Worm (Caenorhabditis elegans) whole organism, L2 larva: ENCODE results near the gene scvp-1.

Experiments
- crh-2 ChIP-seq: sonication (generic microtip); optimal IDR thresholded peaks from 2 replicates; lab custom pipeline; 2017; ENCODE audit warnings: missing biosample characterization, missing genetic modification characterization
- dmd-4 ChIP-seq: sonication (generic microtip); optimal IDR thresholded peaks from 2 replicates; lab custom pipeline; 2017; ENCODE audit warnings: missing biosample characterization, missing genetic modification characterization
- elt-3 ChIP-seq: sonication (generic microtip); optimal IDR thresholded peaks from 2 replicates; lab custom pipeline; 2017; ENCODE audit warnings: missing biosample characterization, missing genetic modification characterization
- fos-1 ChIP-seq: fragments of 150-350 bp; optimal IDR thresholded peaks from 2 replicates; lab custom pipeline; 2014; ENCODE audit warnings: missing biosample characterization, missing genetic modification characterization
- lin-11 ChIP-seq: fragments of 150-350 bp; sonication (generic microtip); optimal IDR thresholded peaks from 2 replicates; lab custom pipeline; 2014; ENCODE audit warnings: missing biosample characterization, missing genetic modification characterization, inconsistent platforms, mixed read lengths
- lsy-2 ChIP-seq, 2 experiments: fragments of 150-350 bp in 1 of 2; sonication (generic microtip) in 1 of 2; optimal IDR thresholded peaks; 2 replicates each; lab custom pipeline; 2014 to 2017; ENCODE audit warnings: missing biosample characterization in 2 of 2, missing genetic modification characterization in 2 of 2
- mdl-1 ChIP-seq, 2 experiments: fragments of 150-350 bp in 1 of 2; sonication (generic microtip) in 1 of 2; optimal IDR thresholded peaks; 2 replicates each; lab custom pipeline; 2017; ENCODE audit warnings: missing biosample characterization in 2 of 2, missing genetic modification characterization in 2 of 2
- nhr-25 ChIP-seq: fragments of 150-350 bp; sonication (generic microtip); optimal IDR thresholded peaks from 3 replicates; lab custom pipeline; 2014; ENCODE audit warnings: missing biosample characterization, missing genetic modification characterization
- nhr-77 ChIP-seq: fragments of 150-350 bp; optimal IDR thresholded peaks from 2 replicates; lab custom pipeline; 2014; ENCODE audit warnings: missing biosample characterization, missing genetic modification characterization
- sma-3 ChIP-seq: sonication (generic microtip); optimal IDR thresholded peaks from 2 replicates; lab custom pipeline; 2016; ENCODE audit warnings: missing genetic modification reagents, missing genetic modification characterization, missing compliant biosample characterization
- unc-62 ChIP-seq: fragments of 150-350 bp; optimal IDR thresholded peaks from 2 replicates; lab custom pipeline; 2014; ENCODE audit warnings: missing biosample characterization, missing genetic modification reagents, missing genetic modification characterization
- zag-1 ChIP-seq: fragments of 150-350 bp; optimal IDR thresholded peaks from 2 replicates; lab custom pipeline; 2014; ENCODE audit warnings: missing biosample characterization, missing genetic modification characterization
- ztf-11 ChIP-seq: sonication (generic microtip); optimal IDR thresholded peaks from 2 replicates; lab custom pipeline; 2017; ENCODE audit warnings: missing biosample characterization, missing genetic modification characterization
- ztf-4 ChIP-seq: fragments of 150-350 bp; optimal IDR thresholded peaks from 2 replicates; lab custom pipeline; 2014; ENCODE audit warnings: missing biosample characterization, missing genetic modification characterization

DNA sequence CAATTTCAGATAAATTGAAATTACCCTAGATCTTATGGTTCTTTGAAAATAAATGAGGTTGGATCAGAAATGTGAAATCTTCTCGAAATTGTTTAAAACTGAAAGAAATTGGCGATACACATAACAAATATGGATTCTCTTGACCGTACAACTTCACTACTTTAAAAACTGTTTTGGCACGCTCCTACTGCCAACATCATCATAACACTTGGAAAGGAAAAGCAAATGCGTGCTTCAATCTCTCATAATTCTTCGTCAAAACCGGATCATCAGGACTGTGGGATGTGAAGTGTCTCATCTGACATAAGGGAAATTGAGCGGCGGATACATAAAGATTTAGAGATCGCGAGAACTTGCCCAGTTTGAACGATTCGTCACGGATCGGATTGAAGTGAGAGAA is 33.0 kb downstream of the scvp-1 start, which contains the start of gene F32D8.7:
- TF ChIP-seq fos-1 (no peak), mdl-1 (tag; optimal IDR thresholded peaks at IDR 0.05; lab: Kevin White, UChicago) (no peak), dmd-4 (tag; lab: Kevin White, UChicago) (no peak), nhr-77 (no peak), unc-62 (GFP tag; lab: Kevin White, UChicago) (no peak), lin-11 (no peak), ztf-4 (tag; lab: Kevin White, UChicago) (no peak), ztf-11 (no peak), nhr-25 (tag; lab: Kevin White, UChicago) (no peak), crh-2 (tag; lab: Kevin White, UChicago) (no peak), zag-1 (no peak), lsy-2 (tag; optimal IDR thresholded peaks at IDR 0.05; lab: Kevin White, UChicago) (no peak), elt-3 (tag; lab: Kevin White, UChicago) (no peak), sma-3 (no peak)
